Worm (Caenorhabditis elegans): ENCODE measurements around the gene abu-10.

- TF ChIP-seq let-526 (GFP tag; IDR thresholded peaks at IDR 0.05) (no peak), lin-54 (GFP tag; optimal IDR thresholded peaks at IDR 0.05) (no peak), ama-1 (optimal IDR thresholded peaks at IDR 0.05) (no peak), ama-1 (GFP tag; optimal IDR thresholded peaks at IDR 0.05) (no peak), efl-1 (GFP tag; optimal IDR thresholded peaks at IDR 0.05) (no peak), unc-62 (GFP tag; optimal IDR thresholded peaks at IDR 0.05) (no peak), F10E7.11 (tag; optimal IDR thresholded peaks at IDR 0.05) (no peak), unc-130 (GFP tag; optimal IDR thresholded peaks at IDR 0.05) (no peak), ZK185.1 (tag; optimal IDR thresholded peaks at IDR 0.05; ENCODE audit: poor library complexity, severe bottlenecking) (no peak), F22D6.2 (tag; optimal IDR thresholded peaks at IDR 0.05) (no peak), tbx-9 (tag; optimal IDR thresholded peaks at IDR 0.05; ENCODE audit: borderline replicate concordance) (no peak), nfyb-1 (GFP tag; IDR thresholded peaks at IDR 0.05) (no peak), K11D2.4 (GFP tag; IDR thresholded peaks at IDR 0.05) (no peak), attf-5 (GFP tag; optimal IDR thresholded peaks at IDR 0.05) (no peak)
These were observed 29.3 kb upstream of the abu-10 start, which contains the start of gene F47B7.5 for ce11 chrX:3768717-3769116.
